Fruit fly (Drosophila melanogaster): ENCODE results near the gene CG18628.

Gene CG18628

dm6 chr3L:10639440-10639839 is at the start of gene CG18628:
Gene CG18628 (plus strand): TSS chr3L:10639740.
- TF ChIP-seq CG8159 (tag; optimal IDR thresholded peaks at IDR 0.05) (no peak), gl (tag; optimal IDR thresholded peaks at IDR 0.05) (no peak)

- TF ChIP-seq gl (tag; optimal IDR thresholded peaks at IDR 0.05) = no peak
- no peak for TF ChIP-seq EcR (GFP tag; optimal IDR thresholded peaks at IDR 0.05)
- no peak for TF ChIP-seq rn (GFP tag; IDR thresholded peaks at IDR 0.05)
- no peak for TF ChIP-seq CG14655 (GFP tag; optimal IDR thresholded peaks at IDR 0.05)
- TF ChIP-seq Pif1A (GFP tag; optimal IDR thresholded peaks at IDR 0.05) = no peak
- TF ChIP-seq CG8159 (tag; optimal IDR thresholded peaks at IDR 0.05) = no peak
- TF ChIP-seq Snoo (tag; optimal IDR thresholded peaks at IDR 0.05) = no peak
- no peak for TF ChIP-seq D1 (tag; optimal IDR thresholded peaks at IDR 0.05)
- TF ChIP-seq CG17806 (tag; optimal IDR thresholded peaks at IDR 0.05) = no peak
- no peak for TF ChIP-seq CG13204 (GFP tag; optimal IDR thresholded peaks at IDR 0.05)
- no peak for TF ChIP-seq CG9948 (tag; optimal IDR thresholded peaks at IDR 0.05)
- no peak for TF ChIP-seq Pif1B (GFP tag; optimal IDR thresholded peaks at IDR 0.05)
- no peak for TF ChIP-seq Ets98B (GFP tag; IDR thresholded peaks at IDR 0.05)
- no peak for TF ChIP-seq fd96Ca (GFP tag; IDR thresholded peaks at IDR 0.05)
- no peak for TF ChIP-seq CG4496 (GFP tag; IDR thresholded peaks at IDR 0.05)
- TF ChIP-seq CG15710 (tag; optimal IDR thresholded peaks at IDR 0.05) = no peak
- no peak for TF ChIP-seq CG12605 (GFP tag; IDR thresholded peaks at IDR 0.05)
- TF ChIP-seq CG8301 (tag; optimal IDR thresholded peaks at IDR 0.05) = no peak
Measured at dm6 chr3L:10599512-10599911, 40.0 kb upstream of the CG18628 start.

DNA sequence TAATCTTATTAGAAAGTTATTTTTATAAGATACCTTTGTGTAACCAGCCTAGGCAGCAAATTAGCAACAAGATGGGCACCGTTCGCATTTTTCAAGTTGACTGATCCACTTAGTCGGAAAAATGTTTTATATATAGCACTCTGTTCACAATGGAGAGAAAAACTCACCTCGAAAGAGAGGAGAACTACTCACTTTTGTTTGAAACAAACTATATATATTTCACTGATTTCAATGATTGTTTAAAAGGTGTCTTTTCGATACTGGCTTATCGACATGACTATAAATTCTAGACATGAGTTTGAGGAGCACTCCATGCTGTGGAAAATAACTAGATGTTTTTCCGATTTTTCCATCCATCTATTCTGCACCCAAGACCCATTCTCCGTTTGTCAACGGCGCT is 16.1 kb upstream of the CG18628 start, which contains the start of gene CG42521:
CG42521 (minus strand) TSS at position 101 of the 400 bp plus-strand sequence.
- TF ChIP-seq Snoo (tag; optimal IDR thresholded peaks at IDR 0.05) (no peak), Pif1A (GFP tag; optimal IDR thresholded peaks at IDR 0.05) (no peak), CG17806 (tag; optimal IDR thresholded peaks at IDR 0.05) (no peak), CG14655 (GFP tag; optimal IDR thresholded peaks at IDR 0.05) (no peak), CG13204 (GFP tag; optimal IDR thresholded peaks at IDR 0.05) (no peak), CG8301 (tag; optimal IDR thresholded peaks at IDR 0.05) (no peak), CG12605 (GFP tag; IDR thresholded peaks at IDR 0.05) (no peak), CG9948 (tag; optimal IDR thresholded peaks at IDR 0.05) (no peak), CG15710 (tag; optimal IDR thresholded peaks at IDR 0.05) (no peak), Pif1B (GFP tag; optimal IDR thresholded peaks at IDR 0.05) (no peak), D1 (tag; optimal IDR thresholded peaks at IDR 0.05) (no peak), CG10348 (GFP tag; IDR thresholded peaks at IDR 0.05) (no peak), CG8159 (tag; optimal IDR thresholded peaks at IDR 0.05) (no peak), CG4496 (GFP tag; IDR thresholded peaks at IDR 0.05) (no peak), CG34367 (tag; optimal IDR thresholded peaks at IDR 0.05) (no peak), CG32121 (GFP tag; IDR thresholded peaks at IDR 0.05) (no peak), EcR (GFP tag; optimal IDR thresholded peaks at IDR 0.05) (no peak), gl (tag; optimal IDR thresholded peaks at IDR 0.05) (no peak), Ets98B (GFP tag; IDR thresholded peaks at IDR 0.05) (no peak)

DNA sequence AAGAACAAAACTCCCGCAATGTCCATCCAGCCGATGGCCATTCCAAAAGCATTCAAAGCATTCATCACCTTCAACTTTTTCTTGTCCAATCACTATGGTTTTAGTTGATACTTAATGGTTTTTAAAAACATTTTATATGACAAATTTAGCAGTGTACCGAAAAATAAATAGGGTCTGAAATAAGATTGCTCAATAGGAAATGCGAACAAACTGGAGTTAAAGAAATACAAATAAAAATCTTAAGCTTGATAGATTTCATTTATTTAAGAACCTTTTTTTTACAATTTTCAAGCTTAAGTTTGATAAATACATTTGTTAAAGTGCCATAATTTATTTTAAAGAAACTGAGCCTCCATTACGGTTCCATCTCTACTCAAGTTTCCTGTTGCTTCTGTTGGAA is 14.0 kb upstream of the CG18628 start, which contains the start of gene CG43127:
CG43127 (minus strand) TSS at position 101 of the 400 bp plus-strand sequence.
- TF ChIP-seq CG17806 (tag; optimal IDR thresholded peaks at IDR 0.05) = no peak
- no peak for TF ChIP-seq EcR (GFP tag; optimal IDR thresholded peaks at IDR 0.05)
- no peak for TF ChIP-seq CG15710 (tag; optimal IDR thresholded peaks at IDR 0.05)
- TF ChIP-seq gl (tag; optimal IDR thresholded peaks at IDR 0.05) = no peak
- no peak for TF ChIP-seq CG34367 (tag; optimal IDR thresholded peaks at IDR 0.05)
- TF ChIP-seq CG32121 (GFP tag; IDR thresholded peaks at IDR 0.05) = no peak
- TF ChIP-seq Snoo (tag; optimal IDR thresholded peaks at IDR 0.05) = no peak
- TF ChIP-seq CG8301 (tag; optimal IDR thresholded peaks at IDR 0.05) = no peak
- TF ChIP-seq CG8159 (tag; optimal IDR thresholded peaks at IDR 0.05) = no peak
- no peak for TF ChIP-seq D1 (tag; optimal IDR thresholded peaks at IDR 0.05)
- TF ChIP-seq CG12605 (GFP tag; IDR thresholded peaks at IDR 0.05) = no peak
- TF ChIP-seq CG10348 (GFP tag; IDR thresholded peaks at IDR 0.05) = no peak
- TF ChIP-seq Pif1B (GFP tag; optimal IDR thresholded peaks at IDR 0.05) = no peak
- TF ChIP-seq CG9948 (tag; optimal IDR thresholded peaks at IDR 0.05) = no peak
- TF ChIP-seq Ets98B (GFP tag; IDR thresholded peaks at IDR 0.05) = no peak
- no peak for TF ChIP-seq CG4496 (GFP tag; IDR thresholded peaks at IDR 0.05)
- no peak for TF ChIP-seq Pif1A (GFP tag; optimal IDR thresholded peaks at IDR 0.05)

DNA sequence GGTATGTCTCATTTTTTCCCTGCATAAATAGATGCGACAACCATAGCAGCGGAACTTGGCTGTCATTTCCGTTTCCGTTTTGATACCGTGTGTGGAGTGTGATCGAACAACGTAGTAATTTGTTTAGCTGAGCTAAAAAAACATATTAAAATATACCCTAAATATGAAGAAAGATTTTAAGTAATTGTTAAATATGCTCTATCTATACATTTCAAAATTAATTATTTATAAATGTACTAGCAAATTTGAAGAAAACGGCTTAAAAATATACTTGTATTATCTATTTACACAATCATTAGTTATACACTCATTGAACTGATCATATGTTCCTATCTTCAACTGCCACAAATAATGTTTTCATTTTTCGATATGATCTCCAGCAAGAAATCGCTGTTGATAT is 13.3 kb upstream of the CG18628 start, which contains the start of gene CG34238:
CG34238 (plus strand) TSS at position 301 of the 400 bp plus-strand sequence.
- TF ChIP-seq EcR (GFP tag; optimal IDR thresholded peaks at IDR 0.05) = no peak
- TF ChIP-seq CG9948 (tag; optimal IDR thresholded peaks at IDR 0.05) = no peak
- TF ChIP-seq gl (tag; optimal IDR thresholded peaks at IDR 0.05) = no peak
- no peak for TF ChIP-seq CG34367 (tag; optimal IDR thresholded peaks at IDR 0.05)
- TF ChIP-seq rn (GFP tag; IDR thresholded peaks at IDR 0.05) = no peak
- TF ChIP-seq CG12605 (GFP tag; IDR thresholded peaks at IDR 0.05) = no peak

DNA sequence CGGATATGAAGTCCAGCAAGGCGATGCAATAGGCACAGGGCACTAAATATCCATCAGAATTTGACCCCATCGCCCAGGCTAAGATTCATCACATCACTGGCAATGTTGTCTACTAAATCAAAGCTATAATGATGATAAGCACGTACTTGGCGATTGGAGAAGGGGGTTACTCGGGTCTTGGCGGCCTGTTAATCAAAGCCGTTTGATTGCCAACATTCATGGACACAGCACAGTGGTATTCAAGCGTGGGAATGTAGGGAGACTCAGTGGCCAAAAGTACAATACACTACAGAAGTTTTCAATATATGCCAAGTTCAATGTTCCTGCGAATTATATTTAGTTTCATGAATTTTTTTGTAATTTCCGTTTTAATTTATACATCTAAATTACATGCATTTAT is 11.2 kb upstream of the CG18628 start, which contains the start of gene CG14151:
CG14151 (minus strand) TSS at position 101 of the 400 bp plus-strand sequence.
- TF ChIP-seq CG17806 (tag; optimal IDR thresholded peaks at IDR 0.05) (no peak), gl (tag; optimal IDR thresholded peaks at IDR 0.05) (no peak), CG13204 (GFP tag; optimal IDR thresholded peaks at IDR 0.05) (no peak), D1 (tag; optimal IDR thresholded peaks at IDR 0.05) (no peak), Ets98B (GFP tag; IDR thresholded peaks at IDR 0.05) (no peak), CG34367 (tag; optimal IDR thresholded peaks at IDR 0.05) (no peak), CG32121 (GFP tag; IDR thresholded peaks at IDR 0.05) (no peak), CG15710 (tag; optimal IDR thresholded peaks at IDR 0.05) (no peak), Pif1B (GFP tag; optimal IDR thresholded peaks at IDR 0.05) (no peak), CG8159 (tag; optimal IDR thresholded peaks at IDR 0.05) (no peak), Snoo (tag; optimal IDR thresholded peaks at IDR 0.05) (no peak), CG8301 (tag; optimal IDR thresholded peaks at IDR 0.05) (no peak), CG9948 (tag; optimal IDR thresholded peaks at IDR 0.05) (no peak), Pif1A (GFP tag; optimal IDR thresholded peaks at IDR 0.05) (no peak), CG4496 (GFP tag; IDR thresholded peaks at IDR 0.05) (no peak), EcR (GFP tag; optimal IDR thresholded peaks at IDR 0.05) (no peak), rn (GFP tag; IDR thresholded peaks at IDR 0.05) (no peak), CG12605 (GFP tag; IDR thresholded peaks at IDR 0.05) (no peak), CG14655 (GFP tag; optimal IDR thresholded peaks at IDR 0.05) (no peak), fd96Ca (GFP tag; IDR thresholded peaks at IDR 0.05) (no peak)
